Worm (Caenorhabditis elegans) whole organism, midembryonic: ENCODE data around the gene ugt-14.

ENCODE experiments used
- T22C8.4 ChIP-seq: fragments of 200-800 bp; sonication (Bioruptor generic); IDR thresholded peaks from 2 replicates; pipeline ENCODE4 v1.3.6; 2022; ENCODE audit warnings: missing genetic modification characterization, missing compliant biosample characterization
- cog-1 ChIP-seq: sonication (generic microtip); optimal IDR thresholded peaks from 2 replicates; lab custom pipeline; 2016; ENCODE audit warnings: missing genetic modification characterization, missing compliant biosample characterization
- flt-1 ChIP-seq: fragments of 200-800 bp; sonication (Bioruptor generic); IDR thresholded peaks from 2 replicates; pipeline ENCODE4 v1.3.6; 2022; ENCODE audit warnings: missing genetic modification characterization, missing compliant biosample characterization
- klf-2 ChIP-seq: fragments of 200-800 bp; sonication (Bioruptor generic); conservative IDR thresholded peaks from 2 replicates; pipeline ENCODE4 v1.3.6; 2022; ENCODE audit warnings: missing genetic modification reagents, missing genetic modification characterization, missing compliant biosample characterization
- med-1 ChIP-seq: sonication (generic microtip); optimal IDR thresholded peaks from 2 replicates; lab custom pipeline; 2017; ENCODE audit warnings: missing genetic modification characterization, mild to moderate bottlenecking, missing compliant biosample characterization, antibody characterized with exemption, missing genetic modification reagents; ENCODE audit not compliant: insufficient read depth
- ref-1 ChIP-seq: fragments of 200-800 bp; sonication (Bioruptor generic); conservative IDR thresholded peaks from 2 replicates; pipeline ENCODE4 v1.3.6; 2022; ENCODE audit warnings: missing genetic modification reagents, missing genetic modification characterization, missing compliant biosample characterization

DNA sequence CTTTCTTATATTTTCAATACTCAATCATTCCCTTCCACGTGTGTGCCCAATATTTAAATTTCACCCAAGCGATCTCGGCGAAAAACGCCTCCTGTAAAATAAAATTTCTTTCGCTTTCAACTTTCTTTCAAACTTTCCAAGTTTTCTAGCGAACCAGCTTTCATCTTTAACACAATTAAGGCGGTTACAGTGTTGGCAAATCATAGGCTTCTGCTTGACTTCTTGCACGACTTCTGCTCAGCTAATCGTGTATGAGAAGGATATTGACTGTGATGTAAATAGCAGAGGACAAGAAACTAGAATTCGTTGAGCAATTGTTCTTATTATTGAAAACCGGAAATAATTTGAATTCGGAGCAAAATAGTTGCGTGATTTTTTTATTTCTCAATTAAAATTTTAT lies 14.7 kb upstream of the ugt-14 start:
- no peak for TF ChIP-seq med-1
- TF ChIP-seq T22C8.4 (GFP tag; lab: Robert Waterston, UW): no peak
- TF ChIP-seq ref-1 (GFP tag; lab: Robert Waterston, UW): no peak
- TF ChIP-seq flt-1 (GFP tag; lab: Robert Waterston, UW): no peak
- TF ChIP-seq cog-1 (tag; lab: Kevin White, UChicago): no peak
- no peak for TF ChIP-seq klf-2
